Worm (Caenorhabditis elegans): ENCODE data around the gene bcmo-1.
A peak's percentile ranks its signal among the peaks of the same experiment; 100 is the strongest.

bcmo-1 gene

ce11 chrII:12797211-12797794 is 33.2 kb upstream of the bcmo-1 start:
- TF ChIP-seq egl-44 (GFP tag; IDR thresholded peaks at IDR 0.05) (peak; percentile 31; the same call in 1 of the 2 replicates), hmg-1.2 (GFP tag; IDR thresholded peaks at IDR 0.05) (no peak), F52B5.7 (tag; optimal IDR thresholded peaks at IDR 0.05) (no peak), ceh-58 (GFP tag; IDR thresholded peaks at IDR 0.05) (no peak), Y53F4B.3 (GFP tag; IDR thresholded peaks at IDR 0.05) (no peak), him-1 (tag; optimal IDR thresholded peaks at IDR 0.05) (no peak), F37B4.10 (GFP tag; IDR thresholded peaks at IDR 0.05) (no peak), Y67H2A.10 (GFP tag; conservative IDR thresholded peaks at IDR 0.05) (no peak), dpff-1 (tag; optimal IDR thresholded peaks at IDR 0.05) (no peak), pbrm-1 (GFP tag; IDR thresholded peaks at IDR 0.05) (no peak), efl-1 (GFP tag; optimal IDR thresholded peaks at IDR 0.05) (no peak), ztf-22 (GFP tag; optimal IDR thresholded peaks at IDR 0.05) (no peak), unc-62 (GFP tag; optimal IDR thresholded peaks at IDR 0.05) (peak; percentile 42), lsl-1 (GFP tag; optimal IDR thresholded peaks at IDR 0.05) (no peak), hmg-20 (GFP tag; IDR thresholded peaks at IDR 0.05) (no peak), atf-7 (tag; optimal IDR thresholded peaks at IDR 0.05) (peak; percentile 47), akir-1 (GFP tag; optimal IDR thresholded peaks at IDR 0.05) (no peak), ceh-40 (GFP tag; IDR thresholded peaks at IDR 0.05) (no peak), dox-1 (GFP tag; IDR thresholded peaks at IDR 0.05) (peak; percentile 40; the same call in 1 of the 2 replicates), mcd-1 (GFP tag; IDR thresholded peaks at IDR 0.05) (0 out of 2 replicates have a peak, but pooled peaks have one; percentile 5), K12H6.12 (tag; optimal IDR thresholded peaks at IDR 0.05) (no peak), ceh-79 (tag; optimal IDR thresholded peaks at IDR 0.05) (no peak), tbp1 (GFP tag; optimal IDR thresholded peaks at IDR 0.05) (no peak), F49E8.2 (tag; optimal IDR thresholded peaks at IDR 0.05; ENCODE audit: insufficient read depth) (no peak), sdz-38 (tag; optimal IDR thresholded peaks at IDR 0.05) (no peak), K11D2.4 (GFP tag; IDR thresholded peaks at IDR 0.05) (no peak), ztf-18 (tag; optimal IDR thresholded peaks at IDR 0.05) (no peak), hsf-1 (GFP tag; IDR thresholded peaks at IDR 0.05) (no peak), nhr-179 (tag; optimal IDR thresholded peaks at IDR 0.05) (no peak), madf-8 (GFP tag; conservative IDR thresholded peaks at IDR 0.05) (no peak), ama-1 (optimal IDR thresholded peaks at IDR 0.05) (peak; percentile 26), ama-1 (GFP tag; optimal IDR thresholded peaks at IDR 0.05) (no peak), nhr-80 (tag; optimal IDR thresholded peaks at IDR 0.05) (peak; percentile 65), lag-1 (GFP tag; IDR thresholded peaks at IDR 0.05) (no peak), mel-28 (tag; optimal IDR thresholded peaks at IDR 0.05; ENCODE audit: borderline replicate concordance) (no peak), somi-1 (GFP tag; optimal IDR thresholded peaks at IDR 0.05) (no peak), B0261.1 (tag; optimal IDR thresholded peaks at IDR 0.05) (no peak), zfh-2 (GFP tag; conservative IDR thresholded peaks at IDR 0.05) (peak; percentile 73; the same call in 1 of the 2 replicates), madf-6 (GFP tag; IDR thresholded peaks at IDR 0.05) (no peak), dpl-1 (GFP tag; optimal IDR thresholded peaks at IDR 0.05) (no peak), ztf-6 (GFP tag; IDR thresholded peaks at IDR 0.05) (no peak), B0336.3 (GFP tag; IDR thresholded peaks at IDR 0.05) (peak; percentile 55)
